Fruit fly (Drosophila melanogaster) whole organism, embryonic: ENCODE results near the gene cup.

ENCODE experiments used
- C15 ChIP-seq: fragments of 200-800 bp; sonication (Bioruptor generic); IDR thresholded peaks from 3 replicates; pipeline ENCODE4 v1.3.6; 2022; ENCODE audit warnings: missing biosample characterization, missing genetic modification characterization
- CG10543 ChIP-seq: fragments of 200-800 bp; sonication (Bioruptor generic); optimal IDR thresholded peaks from 3 replicates; lab custom pipeline; 2017; ENCODE audit warnings: missing biosample characterization, mild to moderate bottlenecking, missing genetic modification characterization, moderate library complexity
- CG10654 ChIP-seq: fragments of 200-800 bp; sonication (Bioruptor generic); optimal IDR thresholded peaks from 2 replicates; lab custom pipeline; 2016; ENCODE audit warnings: missing biosample characterization, missing genetic modification characterization
- CG10979 ChIP-seq: fragments of 200-800 bp; sonication (Bioruptor generic); optimal IDR thresholded peaks from 2 replicates; lab custom pipeline; 2018; ENCODE audit warnings: missing biosample characterization, mild to moderate bottlenecking, missing genetic modification characterization, moderate library complexity
- CG11093 ChIP-seq: fragments of 200-800 bp; sonication (Bioruptor generic); IDR thresholded peaks from 3 replicates; pipeline ENCODE4 v1.3.6; 2022; ENCODE audit warnings: missing biosample characterization, missing genetic modification characterization
- CG11456 ChIP-seq: fragments of 200-800 bp; sonication (Bioruptor generic); IDR thresholded peaks from 3 replicates; pipeline ENCODE4 v1.3.6; 2022; ENCODE audit warnings: missing biosample characterization, missing genetic modification characterization
- CG11560 ChIP-seq: fragments of 200-800 bp; sonication (Bioruptor generic); IDR thresholded peaks from 3 replicates; pipeline ENCODE4 v1.3.6; 2022; ENCODE audit warnings: missing biosample characterization, missing genetic modification characterization
- CG1233 ChIP-seq: fragments of 200-800 bp; sonication (Bioruptor generic); optimal IDR thresholded peaks from 4 replicates; lab custom pipeline; 2018; ENCODE audit warnings: missing biosample characterization, mild to moderate bottlenecking, missing genetic modification characterization
- CG13296 ChIP-seq: fragments of 200-800 bp; sonication (Bioruptor generic); optimal IDR thresholded peaks from 3 replicates; lab custom pipeline; 2018; ENCODE audit warnings: missing biosample characterization, mild to moderate bottlenecking, missing genetic modification characterization
- CG13894 ChIP-seq: fragments of 200-800 bp; sonication (Bioruptor generic); optimal IDR thresholded peaks from 3 replicates; lab custom pipeline; 2018; ENCODE audit warnings: missing biosample characterization, mild to moderate bottlenecking, missing genetic modification characterization, moderate library complexity
- CG14441 ChIP-seq: fragments of 200-800 bp; sonication (Bioruptor generic); IDR thresholded peaks from 2 replicates; pipeline ENCODE4 v1.3.6; 2022; ENCODE audit warnings: missing biosample characterization, missing genetic modification characterization
- CG14860 ChIP-seq: fragments of 200-800 bp; sonication (Bioruptor generic); IDR thresholded peaks from 3 replicates; pipeline ENCODE4 v1.3.6; 2022; ENCODE audit warnings: missing biosample characterization, missing genetic modification characterization; ENCODE audit not compliant: partially characterized antibody
- CG15269 ChIP-seq: fragments of 200-800 bp; sonication (Bioruptor generic); optimal IDR thresholded peaks from 2 replicates; lab custom pipeline; 2018; ENCODE audit warnings: missing biosample characterization, mild to moderate bottlenecking, missing genetic modification characterization, moderate library complexity
- CG3065 ChIP-seq: fragments of 200-800 bp; sonication (Bioruptor generic); optimal IDR thresholded peaks from 2 replicates; lab custom pipeline; 2016; ENCODE audit warnings: missing biosample characterization, missing genetic modification characterization
- CG31224 ChIP-seq: fragments of 200-800 bp; sonication (Bioruptor generic); IDR thresholded peaks from 2 replicates; pipeline ENCODE4 v1.3.6; 2022; ENCODE audit warnings: missing biosample characterization, missing genetic modification characterization
- CG3838 ChIP-seq: fragments of 200-800 bp; sonication (Bioruptor generic); optimal IDR thresholded peaks from 3 replicates; lab custom pipeline; 2016; ENCODE audit warnings: missing biosample characterization, missing genetic modification characterization
- CG4282 ChIP-seq: fragments of 200-800 bp; sonication (Bioruptor generic); optimal IDR thresholded peaks from 2 replicates; lab custom pipeline; 2016; ENCODE audit warnings: missing biosample characterization, missing genetic modification characterization
- CG4424 ChIP-seq: fragments of 200-800 bp; sonication (Bioruptor generic); optimal IDR thresholded peaks from 3 replicates; lab custom pipeline; 2016; ENCODE audit warnings: missing biosample characterization, missing genetic modification characterization
- CG4820 ChIP-seq: fragments of 200-800 bp; sonication (Bioruptor generic); optimal IDR thresholded peaks from 3 replicates; lab custom pipeline; 2016; ENCODE audit warnings: missing biosample characterization, missing genetic modification characterization
- CG6791 ChIP-seq: fragments of 200-800 bp; sonication (Bioruptor generic); IDR thresholded peaks from 3 replicates; pipeline ENCODE4 v1.3.6; 2022; ENCODE audit warnings: missing biosample characterization, missing genetic modification characterization; ENCODE audit not compliant: partially characterized antibody
- CG7839 ChIP-seq: fragments of 200-800 bp; sonication (Bioruptor generic); optimal IDR thresholded peaks from 3 replicates; lab custom pipeline; 2018; ENCODE audit warnings: missing biosample characterization, mild to moderate bottlenecking, missing genetic modification characterization, moderate library complexity
- CG8290 ChIP-seq, 3 experiments: fragments of 200-800 bp; sonication (Bioruptor generic); optimal IDR thresholded peaks; 2 replicates each; lab custom pipeline; 2016 to 2019; ENCODE audit warnings: missing biosample characterization in 3 of 3, missing genetic modification characterization in 3 of 3, mild to moderate bottlenecking in 2 of 3, moderate library complexity in 1 of 3
- CkIIα-i1 ChIP-seq: fragments of 200-800 bp; sonication (Bioruptor generic); IDR thresholded peaks from 2 replicates; pipeline ENCODE4 v1.3.6; 2022; ENCODE audit warnings: missing biosample characterization, missing genetic modification characterization
- Dp ChIP-seq: fragments of 200-800 bp; sonication (Bioruptor generic); optimal IDR thresholded peaks from 2 replicates; lab custom pipeline; 2018; ENCODE audit warnings: missing biosample characterization, mild to moderate bottlenecking, missing genetic modification characterization, moderate library complexity
- Lpt ChIP-seq: fragments of >200 bp; optimal IDR thresholded peaks from 2 replicates; lab custom pipeline; 2018; ENCODE audit warnings: missing biosample characterization, missing genetic modification characterization
- Max ChIP-seq: fragments of 200-800 bp; sonication (Bioruptor generic); optimal IDR thresholded peaks from 2 replicates; lab custom pipeline; 2016; ENCODE audit warnings: missing biosample characterization, mild to moderate bottlenecking, missing genetic modification characterization
- Med ChIP-seq: fragments of 200-800 bp; sonication (Bioruptor generic); peaks from one replicate; lab custom pipeline; 2016; ENCODE audit warnings: missing biosample characterization, missing genetic modification characterization, mild to moderate bottlenecking, inconsistent platforms, moderate library complexity
- Six4 ChIP-seq: fragments of 200-800 bp; sonication (Bioruptor generic); optimal IDR thresholded peaks from 2 replicates; lab custom pipeline; 2016; ENCODE audit warnings: missing biosample characterization, missing genetic modification characterization
- Sox102F ChIP-seq: fragments of 200-800 bp; sonication (Bioruptor generic); optimal IDR thresholded peaks from 2 replicates; lab custom pipeline; 2018; ENCODE audit warnings: missing biosample characterization, mild to moderate bottlenecking, missing genetic modification characterization, moderate library complexity
- Tbp ChIP-seq: fragments of >200 bp; optimal IDR thresholded peaks from 2 replicates; lab custom pipeline; 2018; ENCODE audit warnings: missing biosample characterization, missing genetic modification characterization
- Trl ChIP-seq, 3 experiments: fragments of >200 bp in 2 of 3; fragments of 200-800 bp in 1 of 3; sonication (Bioruptor generic) in 1 of 3; optimal IDR thresholded peaks; 2 replicates in 1 of 3; 3 replicates in 2 of 3; lab custom pipeline; 2016 to 2017; ENCODE audit warnings: missing biosample characterization in 1 of 3, missing genetic modification characterization in 1 of 3
- az2 ChIP-seq: fragments of 200-800 bp; sonication (Bioruptor generic); optimal IDR thresholded peaks from 3 replicates; lab custom pipeline; 2016; ENCODE audit warnings: missing biosample characterization, missing genetic modification characterization
- bab2 ChIP-seq: fragments of 200-800 bp; sonication (Bioruptor generic); optimal IDR thresholded peaks from 2 replicates; lab custom pipeline; 2016; ENCODE audit warnings: missing biosample characterization, missing genetic modification characterization
- bsh ChIP-seq, 2 experiments: fragments of 200-800 bp; sonication (Bioruptor generic); optimal IDR thresholded peaks; 2 replicates each; lab custom pipeline; 2017 to 2018; ENCODE audit warnings: mild to moderate bottlenecking in 2 of 2, missing biosample characterization in 2 of 2, missing genetic modification characterization in 2 of 2, moderate library complexity in 1 of 2
- caup ChIP-seq: fragments of 200-800 bp; sonication (Bioruptor generic); optimal IDR thresholded peaks from 3 replicates; lab custom pipeline; 2017; ENCODE audit warnings: missing biosample characterization, mild to moderate bottlenecking, missing genetic modification characterization, moderate library complexity; ENCODE audit not compliant: severe bottlenecking
- crp ChIP-seq, 2 experiments: fragments of 200-800 bp; sonication (Bioruptor generic); optimal IDR thresholded peaks; 2 replicates in 1 of 2; 3 replicates in 1 of 2; lab custom pipeline; 2017; ENCODE audit warnings: missing biosample characterization in 2 of 2, missing genetic modification characterization in 2 of 2, mild to moderate bottlenecking in 1 of 2, moderate library complexity in 1 of 2
- dan ChIP-seq: fragments of 200-800 bp; sonication (Bioruptor generic); IDR thresholded peaks from 2 replicates; pipeline ENCODE4 v1.3.6; 2022; ENCODE audit warnings: missing biosample characterization, missing genetic modification characterization
- fd3F ChIP-seq: fragments of 200-800 bp; sonication (Bioruptor generic); optimal IDR thresholded peaks from 2 replicates; lab custom pipeline; 2018; ENCODE audit warnings: missing biosample characterization, mild to moderate bottlenecking, missing genetic modification characterization, moderate library complexity
- fd96Cb ChIP-seq: fragments of 200-800 bp; sonication (Bioruptor generic); optimal IDR thresholded peaks from 2 replicates; lab custom pipeline; 2018; ENCODE audit warnings: missing biosample characterization, mild to moderate bottlenecking, missing genetic modification characterization, moderate library complexity
- nerfin-1 ChIP-seq: fragments of 200-800 bp; sonication (Bioruptor generic); optimal IDR thresholded peaks from 3 replicates; lab custom pipeline; 2019; ENCODE audit warnings: missing biosample characterization, mild to moderate bottlenecking, missing genetic modification characterization, moderate library complexity
- ro ChIP-seq: fragments of 200-800 bp; sonication (Bioruptor generic); IDR thresholded peaks from 2 replicates; pipeline ENCODE4 v1.3.6; 2022; ENCODE audit warnings: missing biosample characterization, missing genetic modification characterization
- row ChIP-seq: fragments of 200-800 bp; sonication (Bioruptor generic); IDR thresholded peaks from 3 replicates; pipeline ENCODE4 v1.3.6; 2022; ENCODE audit warnings: missing biosample characterization, missing genetic modification characterization
- sna ChIP-seq: fragments of 200-800 bp; sonication (Bioruptor generic); IDR thresholded peaks from 2 replicates; pipeline ENCODE4 v1.3.6; 2022; ENCODE audit warnings: missing biosample characterization, missing genetic modification characterization; ENCODE audit not compliant: partially characterized antibody
- sug ChIP-seq: fragments of 200-800 bp; optimal IDR thresholded peaks from 2 replicates; lab custom pipeline; 2019; ENCODE audit warnings: missing biosample characterization, mild to moderate bottlenecking, missing genetic modification characterization, moderate library complexity
- tin ChIP-seq: fragments of 200-800 bp; sonication (Bioruptor generic); optimal IDR thresholded peaks from 3 replicates; lab custom pipeline; 2016; ENCODE audit warnings: missing biosample characterization, missing genetic modification characterization
- unpg ChIP-seq: fragments of 200-800 bp; sonication (Bioruptor generic); optimal IDR thresholded peaks from 3 replicates; lab custom pipeline; 2018; ENCODE audit warnings: missing biosample characterization, mild to moderate bottlenecking, missing genetic modification characterization, moderate library complexity

cup gene

dm6 chr2L:6683992-6684882 lies 20.8 kb downstream of the cup start, which contains the start of gene Nhe3 (continued):
- peak; percentile 79 for TF ChIP-seq CG13296 (GFP tag; lab: Kevin White, UChicago)
- TF ChIP-seq CG11093 (GFP tag; lab: Robert Waterston, UW): peak; percentile 83; the same call in 2 of the 3 replicates
- peak; percentile 75 for TF ChIP-seq CG10543 (GFP tag; lab: Kevin White, UChicago)
- peak; percentile 89 for TF ChIP-seq tin (GFP tag; lab: Kevin White, UChicago)
- peak; percentile 86 for TF ChIP-seq CG14441 (GFP tag; lab: Robert Waterston, UW)
- TF ChIP-seq sug (tag; lab: Kevin White, UChicago): peak; percentile 78
- peak; percentile 8 to 72 for TF ChIP-seq crp (GFP tag; optimal IDR thresholded peaks at IDR 0.05; lab: Kevin White, UChicago)
- peak; percentile 65; the same call in 2 of the 3 replicates for TF ChIP-seq CG6791 (GFP tag; lab: Robert Waterston, UW)
- TF ChIP-seq CG4424 (GFP tag; lab: Kevin White, UChicago): peak; percentile 81
- no peak; the same call in 1 of the 2 replicates for TF ChIP-seq sna (GFP tag; lab: Robert Waterston, UW)
- peak; percentile 85 for TF ChIP-seq CG7839 (tag; lab: Kevin White, UChicago)
- TF ChIP-seq CG10979 (tag; lab: Kevin White, UChicago): peak; percentile 73
- peak; percentile 65; the same call in 1 of the 3 replicates for TF ChIP-seq C15 (GFP tag; lab: Robert Waterston, UW)
- peak; percentile 63 for TF ChIP-seq CG31224 (GFP tag; lab: Robert Waterston, UW)
- peak; percentile 35 to 76 for TF ChIP-seq bsh (GFP tag; optimal IDR thresholded peaks at IDR 0.05; lab: Kevin White, UChicago)
- TF ChIP-seq Trl (optimal IDR thresholded peaks at IDR 0.05; lab: Kevin White, UChicago): no peak
- TF ChIP-seq Trl (GFP tag; optimal IDR thresholded peaks at IDR 0.05; lab: Kevin White, UChicago): peak; percentile 75
- TF ChIP-seq Lpt (GFP tag; lab: Kevin White, UChicago): no peak
- peak; percentile 64 for TF ChIP-seq Six4 (GFP tag; lab: Kevin White, UChicago)
- TF ChIP-seq az2: peak; percentile 82
- TF ChIP-seq CkIIα-i1: no peak
- TF ChIP-seq Dp (GFP tag; lab: Kevin White, UChicago): peak; percentile 96
- TF ChIP-seq CG11456 (GFP tag; lab: Robert Waterston, UW): peak; percentile 87
- TF ChIP-seq CG4282 (GFP tag; lab: Kevin White, UChicago): no peak
- TF ChIP-seq bab2 (GFP tag; lab: Kevin White, UChicago): peak; percentile 88
- peak; percentile 86 for TF ChIP-seq Max (GFP tag; lab: Kevin White, UChicago)
- TF ChIP-seq Sox102F: no peak
- peak; percentile 73 for TF ChIP-seq CG1233 (GFP tag; lab: Kevin White, UChicago)
- TF ChIP-seq CG15269 (tag; lab: Kevin White, UChicago): no peak
- peak; percentile 79 for TF ChIP-seq caup (GFP tag; lab: Kevin White, UChicago)
- peak; percentile 60 for TF ChIP-seq nerfin-1 (tag; lab: Kevin White, UChicago)
- TF ChIP-seq CG8290 (GFP tag; optimal IDR thresholded peaks at IDR 0.05; lab: Kevin White, UChicago): peak; percentile 92
- peak; percentile 69 to 81 for TF ChIP-seq CG8290 (tag; optimal IDR thresholded peaks at IDR 0.05; lab: Kevin White, UChicago)
- TF ChIP-seq CG4820: peak; percentile 75
- TF ChIP-seq row (GFP tag; lab: Robert Waterston, UW): peak; percentile 95
- TF ChIP-seq fd3F (GFP tag; lab: Kevin White, UChicago): peak; percentile 76
- TF ChIP-seq CG14860 (GFP tag; lab: Robert Waterston, UW): peak; percentile 52; the same call in 2 of the 3 replicates
- peak; percentile 97 for TF ChIP-seq Med (GFP tag; lab: Kevin White, UChicago)
- no peak for TF ChIP-seq Tbp (GFP tag; lab: Kevin White, UChicago)
- peak; percentile 67; the same call in 1 of the 2 replicates for TF ChIP-seq ro (GFP tag; lab: Robert Waterston, UW)
- peak; percentile 59 for TF ChIP-seq CG3065 (GFP tag; lab: Kevin White, UChicago)
- peak; percentile 68; the same call in 2 of the 3 replicates for TF ChIP-seq CG11560
- peak; percentile 81 for TF ChIP-seq CG10654 (GFP tag; lab: Kevin White, UChicago)
- TF ChIP-seq dan (GFP tag; lab: Robert Waterston, UW): 0 out of 2 replicates have a peak, but pooled peaks have one; percentile 19
- peak; percentile 45 for TF ChIP-seq CG3838 (GFP tag; lab: Kevin White, UChicago)
- TF ChIP-seq unpg (GFP tag; lab: Kevin White, UChicago): peak; percentile 80
- peak; percentile 77 for TF ChIP-seq fd96Cb (tag; lab: Kevin White, UChicago)
- TF ChIP-seq CG13894 (tag; lab: Kevin White, UChicago): no peak
